Worm (Caenorhabditis elegans): ENCODE results near the gene C26F1.3.

Gene C26F1.3

ce11 chrV:7733240-7733765 lies 43.8 kb upstream of the C26F1.3 start:
- TF ChIP-seq nhr-23 (tag; optimal IDR thresholded peaks at IDR 0.05) (no peak), elt-1 (tag; optimal IDR thresholded peaks at IDR 0.05) (no peak), pqm-1 (tag; optimal IDR thresholded peaks at IDR 0.05) (no peak), lsy-12 (tag; optimal IDR thresholded peaks at IDR 0.05) (no peak), eor-1 (tag; optimal IDR thresholded peaks at IDR 0.05) (no peak), jun-1 (tag; optimal IDR thresholded peaks at IDR 0.05) (no peak), ceh-82 (tag; optimal IDR thresholded peaks at IDR 0.05) (no peak), mdl-1 (tag; optimal IDR thresholded peaks at IDR 0.05) (no peak), pha-4 (tag; optimal IDR thresholded peaks at IDR 0.05) (no peak), nhr-43 (tag; optimal IDR thresholded peaks at IDR 0.05; ENCODE audit: poor library complexity, severe bottlenecking) (no peak), fkh-10 (GFP tag; optimal IDR thresholded peaks at IDR 0.05) (no peak), fos-1 (tag; optimal IDR thresholded peaks at IDR 0.05) (no peak), hmg-11 (tag; optimal IDR thresholded peaks at IDR 0.05) (no peak), ztf-4 (tag; optimal IDR thresholded peaks at IDR 0.05) (no peak), nhr-25 (tag; optimal IDR thresholded peaks at IDR 0.05) (no peak), snpc-4 (tag; optimal IDR thresholded peaks at IDR 0.05) (no peak), mml-1 (tag; optimal IDR thresholded peaks at IDR 0.05) (no peak), ceh-9 (tag; optimal IDR thresholded peaks at IDR 0.05) (no peak), lin-39 (tag; optimal IDR thresholded peaks at IDR 0.05) (no peak)

ce11 chrV:7734909-7735308 lies 42.2 kb upstream of the C26F1.3 start, which contains the start of gene clic-1:
Gene clic-1, minus strand, starts transcription at chrV:7734911.
- TF ChIP-seq nhr-237 (tag; optimal IDR thresholded peaks at IDR 0.05) (no peak), nhr-23 (tag; optimal IDR thresholded peaks at IDR 0.05) (peak; percentile 66), mml-1 (tag; optimal IDR thresholded peaks at IDR 0.05) (no peak), ama-1 (optimal IDR thresholded peaks at IDR 0.05) (peak; percentile 28), fkh-10 (GFP tag; optimal IDR thresholded peaks at IDR 0.05) (peak; percentile 31), skn-1 (tag; optimal IDR thresholded peaks at IDR 0.05) (peak; percentile 83), pqm-1 (tag; optimal IDR thresholded peaks at IDR 0.05) (no peak), nhr-12 (tag; optimal IDR thresholded peaks at IDR 0.05) (no peak), ztf-4 (tag; optimal IDR thresholded peaks at IDR 0.05) (no peak), hmg-11 (tag; optimal IDR thresholded peaks at IDR 0.05) (peak; percentile 57), lin-39 (tag; optimal IDR thresholded peaks at IDR 0.05) (peak; percentile 82), ZK546.5 (tag; optimal IDR thresholded peaks at IDR 0.05) (no peak), jun-1 (tag; optimal IDR thresholded peaks at IDR 0.05) (no peak), aly-2 (tag; optimal IDR thresholded peaks at IDR 0.05) (no peak), ceh-16 (tag; optimal IDR thresholded peaks at IDR 0.05) (no peak), sea-2 (GFP tag; optimal IDR thresholded peaks at IDR 0.05) (no peak), nhr-25 (tag; optimal IDR thresholded peaks at IDR 0.05) (peak; percentile 65), nhr-28 (tag; optimal IDR thresholded peaks at IDR 0.05) (no peak), pha-4 (tag; optimal IDR thresholded peaks at IDR 0.05) (peak; percentile 77), ceh-82 (tag; optimal IDR thresholded peaks at IDR 0.05) (no peak), daf-12 (tag; optimal IDR thresholded peaks at IDR 0.05) (no peak), elt-1 (tag; optimal IDR thresholded peaks at IDR 0.05) (no peak), R02D3.7 (tag; optimal IDR thresholded peaks at IDR 0.05) (no peak), nhr-76 (tag; optimal IDR thresholded peaks at IDR 0.05) (no peak), nhr-77 (tag; optimal IDR thresholded peaks at IDR 0.05) (no peak), elt-2 (tag; optimal IDR thresholded peaks at IDR 0.05) (peak; percentile 4), unc-39 (tag; optimal IDR thresholded peaks at IDR 0.05) (no peak), fkh-2 (tag; optimal IDR thresholded peaks at IDR 0.05) (no peak), mdl-1 (tag; optimal IDR thresholded peaks at IDR 0.05) (no peak), snpc-4 (tag; optimal IDR thresholded peaks at IDR 0.05) (peak; percentile 7), zag-1 (tag; optimal IDR thresholded peaks at IDR 0.05) (no peak), eor-1 (tag; optimal IDR thresholded peaks at IDR 0.05) (no peak), ceh-28 (tag; optimal IDR thresholded peaks at IDR 0.05) (peak; percentile 5), ceh-9 (tag; optimal IDR thresholded peaks at IDR 0.05) (no peak), fos-1 (tag; optimal IDR thresholded peaks at IDR 0.05) (no peak), tbx-2 (tag; optimal IDR thresholded peaks at IDR 0.05) (no peak), lin-15B (tag; optimal IDR thresholded peaks at IDR 0.05) (peak; percentile 64), nfya-1 (tag; optimal IDR thresholded peaks at IDR 0.05; ENCODE audit: insufficient read depth) (peak; percentile 76), egl-5 (tag; optimal IDR thresholded peaks at IDR 0.05) (peak; percentile 23)

Measured in whole organism, L3 larva.